Comparison of ENCODE assay signal across 1 fruit fly cellular context in the genomic region with DNA sequence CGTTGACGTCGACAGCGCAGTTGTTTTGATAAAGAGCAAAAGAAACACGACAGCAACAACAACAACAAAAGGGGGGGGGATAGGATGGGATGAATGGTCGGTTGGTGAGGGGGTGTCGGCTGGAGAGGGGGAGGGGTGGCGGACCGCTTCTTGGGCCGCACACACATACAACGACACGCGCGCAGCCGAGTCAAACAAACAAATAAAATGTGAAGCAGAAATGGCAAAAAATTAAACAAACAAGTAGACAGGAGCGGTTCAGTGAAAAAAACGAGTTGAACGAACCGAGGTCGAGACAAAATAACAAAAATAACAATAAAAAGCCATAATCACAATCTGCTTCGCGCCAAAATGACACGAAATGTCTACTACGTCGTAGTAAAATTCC.
TF ChIP-seq lines count a peak whose summit lies in the region.

No protein-coding gene starts in this region.

TF ChIP-seq in whole organism, embryonic, 481 proteins besides CTCF, POLR2A, EP300 and RAD21 (continued from another document and continues in another):
- no peak for TF ChIP-seq CG31365 (tag; optimal IDR thresholded peaks at IDR 0.05; lab: Kevin White, UChicago)
- no peak for TF ChIP-seq CG8944 (GFP tag; optimal IDR thresholded peaks at IDR 0.05; lab: Kevin White, UChicago)
- TF ChIP-seq Hr3 (GFP tag; optimal IDR thresholded peaks at IDR 0.05; lab: Kevin White, UChicago), result no peak
- peak; percentile 80; the same call in 1 of the 3 replicates for TF ChIP-seq CG2199 (GFP tag; IDR thresholded peaks at IDR 0.05; lab: Robert Waterston, UW)
- no peak for TF ChIP-seq mld (GFP tag; IDR thresholded peaks at IDR 0.05; lab: Robert Waterston, UW; ENCODE audit: partially characterized antibody)
- TF ChIP-seq Meics (GFP tag; optimal IDR thresholded peaks at IDR 0.05; lab: Kevin White, UChicago), result no peak
- no peak; the same call in 1 of the 2 replicates for TF ChIP-seq vvl (GFP tag; IDR thresholded peaks at IDR 0.05; lab: Robert Waterston, UW)
- TF ChIP-seq H2.0 (GFP tag; IDR thresholded peaks at IDR 0.05; lab: Robert Waterston, UW), result peak; percentile 20; the same call in 1 of the 2 replicates
- TF ChIP-seq CG6854 (GFP tag; optimal IDR thresholded peaks at IDR 0.05; lab: Kevin White, UChicago), result no peak
- TF ChIP-seq gcm (GFP tag; optimal IDR thresholded peaks at IDR 0.05; lab: Kevin White, UChicago), result no peak
- no peak for TF ChIP-seq Atf-2 (GFP tag; optimal IDR thresholded peaks at IDR 0.05; lab: Kevin White, UChicago)
- no peak for TF ChIP-seq Dll (GFP tag; IDR thresholded peaks at IDR 0.05; lab: Robert Waterston, UW; ENCODE audit: partially characterized antibody)
- TF ChIP-seq Camta (GFP tag; optimal IDR thresholded peaks at IDR 0.05; lab: Kevin White, UChicago), result no peak
- TF ChIP-seq CG33557 (GFP tag; optimal IDR thresholded peaks at IDR 0.05; lab: Kevin White, UChicago), result no peak
- TF ChIP-seq CG31388 (GFP tag; optimal IDR thresholded peaks at IDR 0.05; lab: Kevin White, UChicago), result no peak
- no peak for TF ChIP-seq Nf-YA (GFP tag; IDR thresholded peaks at IDR 0.05; lab: Robert Waterston, UW)
- TF ChIP-seq CG15696 (tag; optimal IDR thresholded peaks at IDR 0.05; lab: Kevin White, UChicago), result no peak
- no peak for TF ChIP-seq CG33213 (GFP tag; optimal IDR thresholded peaks at IDR 0.05; lab: Kevin White, UChicago)
- TF ChIP-seq ara (GFP tag; IDR thresholded peaks at IDR 0.05; lab: Robert Waterston, UW), result no peak
- TF ChIP-seq slp2 (GFP tag; optimal IDR thresholded peaks at IDR 0.05; lab: Kevin White, UChicago), result no peak
- TF ChIP-seq CG14050 (GFP tag; IDR thresholded peaks at IDR 0.05; lab: Robert Waterston, UW), result no peak
- TF ChIP-seq ftz-f1 (GFP tag; optimal IDR thresholded peaks at IDR 0.05; lab: Kevin White, UChicago), result no peak
- TF ChIP-seq CG6175 (GFP tag; IDR thresholded peaks at IDR 0.05; lab: Robert Waterston, UW), result no peak
- TF ChIP-seq CG12071 (GFP tag; optimal IDR thresholded peaks at IDR 0.05; lab: Kevin White, UChicago), result no peak
- TF ChIP-seq CG3726 (GFP tag; IDR thresholded peaks at IDR 0.05; lab: Robert Waterston, UW), result no peak
- TF ChIP-seq CG2678 (tag; optimal IDR thresholded peaks at IDR 0.05; lab: Kevin White, UChicago), result no peak
- TF ChIP-seq CG10274 (GFP tag; optimal IDR thresholded peaks at IDR 0.05; lab: Kevin White, UChicago), result no peak
- no peak for TF ChIP-seq ac (GFP tag; optimal IDR thresholded peaks at IDR 0.05; lab: Kevin White, UChicago)
- no peak for TF ChIP-seq crp (GFP tag; optimal IDR thresholded peaks at IDR 0.05; lab: Kevin White, UChicago)
- no peak for TF ChIP-seq odd (GFP tag; optimal IDR thresholded peaks at IDR 0.05; lab: Kevin White, UChicago)
- TF ChIP-seq dm (GFP tag; optimal IDR thresholded peaks at IDR 0.05; lab: Kevin White, UChicago), result no peak
- no peak for TF ChIP-seq ems (GFP tag; optimal IDR thresholded peaks at IDR 0.05; lab: Kevin White, UChicago)
- TF ChIP-seq CG18262 (tag; optimal IDR thresholded peaks at IDR 0.05; lab: Kevin White, UChicago), result no peak
- no peak for TF ChIP-seq YL-1 (GFP tag; optimal IDR thresholded peaks at IDR 0.05; lab: Kevin White, UChicago)
- no peak for TF ChIP-seq CG12155 (GFP tag; optimal IDR thresholded peaks at IDR 0.05; lab: Kevin White, UChicago)
- TF ChIP-seq CG8924 (tag; optimal IDR thresholded peaks at IDR 0.05; lab: Kevin White, UChicago), result no peak
- no peak for TF ChIP-seq seq (GFP tag; IDR thresholded peaks at IDR 0.05; lab: Robert Waterston, UW)
- TF ChIP-seq Blimp-1 (GFP tag; optimal IDR thresholded peaks at IDR 0.05; lab: Kevin White, UChicago), result no peak
- peak; percentile 71 for TF ChIP-seq Bgb (GFP tag; IDR thresholded peaks at IDR 0.05; lab: Robert Waterston, UW; ENCODE audit: partially characterized antibody)
- no peak for TF ChIP-seq gt (GFP tag; IDR thresholded peaks at IDR 0.05; lab: Robert Waterston, UW)
- no peak for TF ChIP-seq Taf1 (GFP tag; IDR thresholded peaks at IDR 0.05; lab: Robert Waterston, UW)
- TF ChIP-seq TFAM (GFP tag; optimal IDR thresholded peaks at IDR 0.05; lab: Kevin White, UChicago), result no peak
- TF ChIP-seq ase (GFP tag; IDR thresholded peaks at IDR 0.05; lab: Robert Waterston, UW), result no peak
- no peak for TF ChIP-seq CkIIα-i1 (GFP tag; IDR thresholded peaks at IDR 0.05; lab: Robert Waterston, UW)
- no peak for TF ChIP-seq CG6765 (GFP tag; optimal IDR thresholded peaks at IDR 0.05; lab: Kevin White, UChicago)
- TF ChIP-seq Hand (GFP tag; optimal IDR thresholded peaks at IDR 0.05; lab: Kevin White, UChicago), result no peak
- no peak for TF ChIP-seq wor (GFP tag; IDR thresholded peaks at IDR 0.05; lab: Robert Waterston, UW)
- TF ChIP-seq CG11696 (GFP tag; IDR thresholded peaks at IDR 0.05; lab: Robert Waterston, UW), result no peak
- TF ChIP-seq nerfin-2 (GFP tag; IDR thresholded peaks at IDR 0.05; lab: Robert Waterston, UW; ENCODE audit: partially characterized antibody), result no peak
- TF ChIP-seq CG4617 (GFP tag; optimal IDR thresholded peaks at IDR 0.05; lab: Kevin White, UChicago; ENCODE audit: borderline replicate concordance), result no peak
- no peak for TF ChIP-seq pho (GFP tag; optimal IDR thresholded peaks at IDR 0.05; lab: Kevin White, UChicago)
- no peak for TF ChIP-seq CG4328 (GFP tag; optimal IDR thresholded peaks at IDR 0.05; lab: Kevin White, UChicago)
- no peak for TF ChIP-seq CG7963 (GFP tag; IDR thresholded peaks at IDR 0.05; lab: Robert Waterston, UW; ENCODE audit: partially characterized antibody)
- TF ChIP-seq luna (GFP tag; optimal IDR thresholded peaks at IDR 0.05; lab: Kevin White, UChicago), result no peak
- TF ChIP-seq CG10565 (GFP tag; optimal IDR thresholded peaks at IDR 0.05; lab: Kevin White, UChicago), result no peak
- no peak for TF ChIP-seq E2f1 (GFP tag; IDR thresholded peaks at IDR 0.05; lab: Robert Waterston, UW)
- no peak for TF ChIP-seq p53 (GFP tag; optimal IDR thresholded peaks at IDR 0.05; lab: Kevin White, UChicago)
- TF ChIP-seq CG34376 (GFP tag; optimal IDR thresholded peaks at IDR 0.05; lab: Kevin White, UChicago), result peak; percentile 52
- TF ChIP-seq eve (GFP tag; optimal IDR thresholded peaks at IDR 0.05; lab: Kevin White, UChicago), result no peak
- TF ChIP-seq scrt (GFP tag; optimal IDR thresholded peaks at IDR 0.05; lab: Kevin White, UChicago), result no peak
- no peak; the same call in 2 of the 3 replicates for TF ChIP-seq gce (GFP tag; IDR thresholded peaks at IDR 0.05; lab: Robert Waterston, UW)
- peak; percentile 7 for TF ChIP-seq Med (GFP tag; lab: Kevin White, UChicago)
- TF ChIP-seq CG12769 (tag; optimal IDR thresholded peaks at IDR 0.05; lab: Kevin White, UChicago), result peak; percentile 99
- TF ChIP-seq CG13287 (GFP tag; IDR thresholded peaks at IDR 0.05; lab: Robert Waterston, UW; ENCODE audit: partially characterized antibody), result no peak
- no peak for TF ChIP-seq gem (tag; optimal IDR thresholded peaks at IDR 0.05; lab: Kevin White, UChicago)
- TF ChIP-seq CG1832 (GFP tag; optimal IDR thresholded peaks at IDR 0.05; lab: Kevin White, UChicago), result no peak
- peak; percentile 11 for TF ChIP-seq CG14441 (GFP tag; IDR thresholded peaks at IDR 0.05; lab: Robert Waterston, UW)
- no peak for TF ChIP-seq C15 (GFP tag; IDR thresholded peaks at IDR 0.05; lab: Robert Waterston, UW)
- TF ChIP-seq CG4820 (GFP tag; optimal IDR thresholded peaks at IDR 0.05; lab: Kevin White, UChicago), result no peak
- TF ChIP-seq CG12236 (GFP tag; optimal IDR thresholded peaks at IDR 0.05; lab: Kevin White, UChicago), result no peak
- no peak for TF ChIP-seq CG8281 (tag; optimal IDR thresholded peaks at IDR 0.05; lab: Kevin White, UChicago)
- no peak for TF ChIP-seq bcd (GFP tag; optimal IDR thresholded peaks at IDR 0.05; lab: Kevin White, UChicago)
- TF ChIP-seq Jarid2 (GFP tag; optimal IDR thresholded peaks at IDR 0.05; lab: Kevin White, UChicago), result no peak
- TF ChIP-seq CG10462 (GFP tag; optimal IDR thresholded peaks at IDR 0.05; lab: Kevin White, UChicago), result no peak
- no peak for TF ChIP-seq CG8290 (GFP tag; optimal IDR thresholded peaks at IDR 0.05; lab: Kevin White, UChicago)
- TF ChIP-seq CG8290 (tag; optimal IDR thresholded peaks at IDR 0.05; lab: Kevin White, UChicago), result no peak
- peak; percentile 98; the same call in 1 of the 2 replicates for TF ChIP-seq Adf1 (GFP tag; IDR thresholded peaks at IDR 0.05; lab: Robert Waterston, UW)
- TF ChIP-seq CG18764 (GFP tag; optimal IDR thresholded peaks at IDR 0.05; lab: Kevin White, UChicago), result no peak
- TF ChIP-seq NfI (GFP tag; optimal IDR thresholded peaks at IDR 0.05; lab: Kevin White, UChicago), result no peak
- no peak for TF ChIP-seq tin (GFP tag; optimal IDR thresholded peaks at IDR 0.05; lab: Kevin White, UChicago)
- TF ChIP-seq CG13296 (GFP tag; optimal IDR thresholded peaks at IDR 0.05; lab: Kevin White, UChicago), result no peak
- no peak for TF ChIP-seq CG32767 (GFP tag; IDR thresholded peaks at IDR 0.05; lab: Robert Waterston, UW)
- TF ChIP-seq CG13894 (tag; optimal IDR thresholded peaks at IDR 0.05; lab: Kevin White, UChicago), result no peak
- TF ChIP-seq bigmax (GFP tag; optimal IDR thresholded peaks at IDR 0.05; lab: Kevin White, UChicago), result no peak
- TF ChIP-seq sna (GFP tag; IDR thresholded peaks at IDR 0.05; lab: Robert Waterston, UW; ENCODE audit: partially characterized antibody), result no peak
- TF ChIP-seq dimm (GFP tag; IDR thresholded peaks at IDR 0.05; lab: Robert Waterston, UW), result no peak
- no peak for TF ChIP-seq CG6813 (GFP tag; optimal IDR thresholded peaks at IDR 0.05; lab: Kevin White, UChicago)
- no peak for TF ChIP-seq ash1 (GFP tag; optimal IDR thresholded peaks at IDR 0.05; lab: Kevin White, UChicago)
- peak; percentile 95 for TF ChIP-seq mirr (GFP tag; optimal IDR thresholded peaks at IDR 0.05; lab: Kevin White, UChicago)
- no peak for TF ChIP-seq pita (GFP tag; optimal IDR thresholded peaks at IDR 0.05; lab: Kevin White, UChicago)
- no peak; the same call in 1 of the 2 replicates for TF ChIP-seq gsb (GFP tag; IDR thresholded peaks at IDR 0.05; lab: Robert Waterston, UW)
- no peak for TF ChIP-seq CG10979 (tag; optimal IDR thresholded peaks at IDR 0.05; lab: Kevin White, UChicago)
- no peak for TF ChIP-seq CG9727 (GFP tag; optimal IDR thresholded peaks at IDR 0.05; lab: Kevin White, UChicago)
- TF ChIP-seq CG17359 (tag; optimal IDR thresholded peaks at IDR 0.05; lab: Kevin White, UChicago), result no peak
- TF ChIP-seq Dbx (GFP tag; IDR thresholded peaks at IDR 0.05; lab: Robert Waterston, UW), result no peak
- no peak for TF ChIP-seq Elba2 (GFP tag; optimal IDR thresholded peaks at IDR 0.05; lab: Kevin White, UChicago)
- no peak for TF ChIP-seq CG10147 (GFP tag; optimal IDR thresholded peaks at IDR 0.05; lab: Kevin White, UChicago)
- TF ChIP-seq dan (GFP tag; IDR thresholded peaks at IDR 0.05; lab: Robert Waterston, UW), result no peak
- peak; percentile 42; the same call in 1 of the 3 replicates for TF ChIP-seq CG17361 (GFP tag; IDR thresholded peaks at IDR 0.05; lab: Robert Waterston, UW)
- no peak for TF ChIP-seq CG11398 (GFP tag; optimal IDR thresholded peaks at IDR 0.05; lab: Kevin White, UChicago)
- TF ChIP-seq chinmo (GFP tag; IDR thresholded peaks at IDR 0.05; lab: Robert Waterston, UW; ENCODE audit: partially characterized antibody), result peak; percentile 98
- TF ChIP-seq CG7987 (GFP tag; optimal IDR thresholded peaks at IDR 0.05; lab: Kevin White, UChicago), result no peak
- no peak for TF ChIP-seq sens (GFP tag; lab: Kevin White, UChicago)
- TF ChIP-seq prd (optimal IDR thresholded peaks at IDR 0.05; lab: Kevin White, UChicago), result no peak
- TF ChIP-seq prd (GFP tag; IDR thresholded peaks at IDR 0.05; lab: Robert Waterston, UW), result no peak
- TF ChIP-seq ro (GFP tag; IDR thresholded peaks at IDR 0.05; lab: Robert Waterston, UW), result 0 out of 2 replicates have a peak, but pooled peaks have one; percentile 4
- no peak for TF ChIP-seq CG17802 (tag; optimal IDR thresholded peaks at IDR 0.05; lab: Kevin White, UChicago)
- peak; percentile 60 for TF ChIP-seq pros (GFP tag; optimal IDR thresholded peaks at IDR 0.05; lab: Kevin White, UChicago)
- TF ChIP-seq CG3407 (GFP tag; optimal IDR thresholded peaks at IDR 0.05; lab: Kevin White, UChicago), result no peak
- TF ChIP-seq exex (tag; optimal IDR thresholded peaks at IDR 0.05; lab: Kevin White, UChicago), result no peak
- peak; percentile 32 for TF ChIP-seq fd64A (GFP tag; optimal IDR thresholded peaks at IDR 0.05; lab: Kevin White, UChicago)
- TF ChIP-seq CG3838 (GFP tag; optimal IDR thresholded peaks at IDR 0.05; lab: Kevin White, UChicago), result no peak
- TF ChIP-seq her (GFP tag; optimal IDR thresholded peaks at IDR 0.05; lab: Kevin White, UChicago), result no peak
- TF ChIP-seq sug (tag; optimal IDR thresholded peaks at IDR 0.05; lab: Kevin White, UChicago), result peak; percentile 82
- no peak for TF ChIP-seq E2f2 (GFP tag; IDR thresholded peaks at IDR 0.05; lab: Robert Waterston, UW)
- no peak for TF ChIP-seq fu2 (GFP tag; optimal IDR thresholded peaks at IDR 0.05; lab: Kevin White, UChicago)
- no peak for TF ChIP-seq ap (GFP tag; IDR thresholded peaks at IDR 0.05; lab: Robert Waterston, UW)
- no peak; the same call in 1 of the 2 replicates for TF ChIP-seq stc (GFP tag; IDR thresholded peaks at IDR 0.05; lab: Robert Waterston, UW)
- no peak for TF ChIP-seq ATbp (GFP tag; optimal IDR thresholded peaks at IDR 0.05; lab: Kevin White, UChicago)
- peak; percentile 98 for TF ChIP-seq psq (GFP tag; optimal IDR thresholded peaks at IDR 0.05; lab: Kevin White, UChicago)
- TF ChIP-seq CG10431 (GFP tag; optimal IDR thresholded peaks at IDR 0.05; lab: Kevin White, UChicago), result no peak
- no peak for TF ChIP-seq Hmr (GFP tag; optimal IDR thresholded peaks at IDR 0.05; lab: Kevin White, UChicago)
- TF ChIP-seq CG1792 (GFP tag; optimal IDR thresholded peaks at IDR 0.05; lab: Kevin White, UChicago), result no peak
- no peak for TF ChIP-seq CG12219 (GFP tag; optimal IDR thresholded peaks at IDR 0.05; lab: Kevin White, UChicago)
- TF ChIP-seq br (optimal IDR thresholded peaks at IDR 0.05; lab: Kevin White, UChicago), result no peak
- TF ChIP-seq sisA (GFP tag; IDR thresholded peaks at IDR 0.05; lab: Robert Waterston, UW), result no peak; the same call in 1 of the 2 replicates
- no peak for TF ChIP-seq Sox102F (GFP tag; optimal IDR thresholded peaks at IDR 0.05; lab: Kevin White, UChicago)
- no peak for TF ChIP-seq fd3F (GFP tag; optimal IDR thresholded peaks at IDR 0.05; lab: Kevin White, UChicago)
- no peak for TF ChIP-seq Hr51 (GFP tag; optimal IDR thresholded peaks at IDR 0.05; lab: Kevin White, UChicago)
- TF ChIP-seq jigr1 (GFP tag; IDR thresholded peaks at IDR 0.05; lab: Robert Waterston, UW), result no peak
- TF ChIP-seq Rfx (GFP tag; IDR thresholded peaks at IDR 0.05; lab: Robert Waterston, UW), result no peak; the same call in 1 of the 2 replicates
- no peak for TF ChIP-seq ind (GFP tag; optimal IDR thresholded peaks at IDR 0.05; lab: Kevin White, UChicago)
- TF ChIP-seq dati (GFP tag; IDR thresholded peaks at IDR 0.05; lab: Robert Waterston, UW), result no peak
